Fruit fly (Drosophila melanogaster) whole organism, embryonic: ENCODE results near the gene DIP-alpha.

Experiments
- Asciz ChIP-seq: fragments of 200-800 bp; sonication (Bioruptor generic); optimal IDR thresholded peaks from 2 replicates; lab custom pipeline; 2017; ENCODE audit warnings: missing biosample characterization, mild to moderate bottlenecking, missing genetic modification characterization, missing genetic modification reagents
- Atf-2 ChIP-seq: fragments of 200-800 bp; sonication (Bioruptor generic); optimal IDR thresholded peaks from 2 replicates; lab custom pipeline; 2016; ENCODE audit warnings: missing biosample characterization, missing genetic modification characterization
- CG10267 ChIP-seq: fragments of 200-800 bp; sonication (Bioruptor generic); optimal IDR thresholded peaks from 2 replicates; lab custom pipeline; 2018; ENCODE audit warnings: missing biosample characterization, mild to moderate bottlenecking, missing genetic modification characterization, moderate library complexity
- CG10321 ChIP-seq: fragments of 200-800 bp; sonication (Bioruptor generic); IDR thresholded peaks from 2 replicates; pipeline ENCODE4 v1.3.6; 2022; ENCODE audit warnings: missing biosample characterization, missing genetic modification characterization
- CG11398 ChIP-seq: fragments of 200-800 bp; sonication (Bioruptor generic); optimal IDR thresholded peaks from 2 replicates; lab custom pipeline; 2016; ENCODE audit warnings: missing biosample characterization, missing genetic modification characterization
- CG11560 ChIP-seq: fragments of 200-800 bp; sonication (Bioruptor generic); IDR thresholded peaks from 3 replicates; pipeline ENCODE4 v1.3.6; 2022; ENCODE audit warnings: missing biosample characterization, missing genetic modification characterization
- CG11695 ChIP-seq: fragments of 200-800 bp; sonication (Bioruptor generic); IDR thresholded peaks from 3 replicates; pipeline ENCODE4 v1.3.6; 2022; ENCODE audit warnings: missing biosample characterization, missing genetic modification characterization
- CG12942 ChIP-seq: fragments of 200-800 bp; sonication (Bioruptor generic); optimal IDR thresholded peaks from 3 replicates; lab custom pipeline; 2016; ENCODE audit warnings: missing biosample characterization, missing genetic modification characterization
- CG13624 ChIP-seq: fragments of 200-800 bp; sonication (Bioruptor generic); optimal IDR thresholded peaks from 2 replicates; lab custom pipeline; 2016; ENCODE audit warnings: missing biosample characterization, missing genetic modification characterization
- CG15011 ChIP-seq: fragments of 200-800 bp; sonication (Bioruptor generic); optimal IDR thresholded peaks from 3 replicates; lab custom pipeline; 2018; ENCODE audit warnings: missing biosample characterization, mild to moderate bottlenecking, missing genetic modification characterization
- CG15696 ChIP-seq: fragments of 200-800 bp; sonication (Bioruptor generic); optimal IDR thresholded peaks from 2 replicates; lab custom pipeline; 2019; ENCODE audit warnings: missing biosample characterization, mild to moderate bottlenecking, missing genetic modification characterization, moderate library complexity
- CG17328 ChIP-seq: fragments of 200-800 bp; sonication (Bioruptor generic); IDR thresholded peaks from 2 replicates; pipeline ENCODE4 v1.3.6; 2022; ENCODE audit warnings: missing biosample characterization, missing genetic modification characterization
- CG17385 ChIP-seq: fragments of 200-800 bp; sonication (Bioruptor generic); optimal IDR thresholded peaks from 3 replicates; lab custom pipeline; 2018; ENCODE audit warnings: missing biosample characterization, mild to moderate bottlenecking, missing genetic modification characterization
- CG30431 ChIP-seq: fragments of 200-800 bp; sonication (Bioruptor generic); optimal IDR thresholded peaks from 2 replicates; lab custom pipeline; 2017; ENCODE audit warnings: missing biosample characterization, missing genetic modification characterization
- CG32772 ChIP-seq: fragments of 200-800 bp; sonication (Bioruptor generic); IDR thresholded peaks from 2 replicates; pipeline ENCODE4 v1.3.6; 2022; ENCODE audit warnings: missing biosample characterization, missing genetic modification characterization
- CG34224 ChIP-seq: fragments of 200-800 bp; sonication (Bioruptor generic); IDR thresholded peaks from 3 replicates; pipeline ENCODE4 v1.3.6; 2022; ENCODE audit warnings: missing biosample characterization, missing genetic modification characterization; ENCODE audit not compliant: partially characterized antibody
- CG4424 ChIP-seq: fragments of 200-800 bp; sonication (Bioruptor generic); optimal IDR thresholded peaks from 3 replicates; lab custom pipeline; 2016; ENCODE audit warnings: missing biosample characterization, missing genetic modification characterization
- CG6175 ChIP-seq: fragments of 200-800 bp; sonication (Bioruptor generic); IDR thresholded peaks from 3 replicates; pipeline ENCODE4 v1.3.6; 2022; ENCODE audit warnings: missing biosample characterization, missing genetic modification characterization
- CG6254 ChIP-seq: fragments of 200-800 bp; sonication (Bioruptor generic); optimal IDR thresholded peaks from 3 replicates; lab custom pipeline; 2017; ENCODE audit warnings: mild to moderate bottlenecking, missing biosample characterization, missing genetic modification reagents, missing genetic modification characterization
- CG6765 ChIP-seq: fragments of 200-800 bp; sonication (Bioruptor generic); optimal IDR thresholded peaks from 3 replicates; lab custom pipeline; 2017; ENCODE audit warnings: missing biosample characterization, mild to moderate bottlenecking, missing genetic modification characterization
- CG7556 ChIP-seq: fragments of 200-800 bp; sonication (Bioruptor generic); optimal IDR thresholded peaks from 2 replicates; lab custom pipeline; 2017; ENCODE audit warnings: missing biosample characterization, mild to moderate bottlenecking, missing genetic modification characterization
- CG8765 ChIP-seq: fragments of 200-800 bp; sonication (Bioruptor generic); IDR thresholded peaks from 2 replicates; pipeline ENCODE4 v1.3.6; 2022; ENCODE audit warnings: missing biosample characterization, missing genetic modification characterization
- CG9817 ChIP-seq: fragments of 200-800 bp; sonication (Bioruptor generic); optimal IDR thresholded peaks from 2 replicates; lab custom pipeline; 2018; ENCODE audit warnings: missing biosample characterization, mild to moderate bottlenecking, missing genetic modification characterization, moderate library complexity
- Camta ChIP-seq: fragments of 200-800 bp; sonication (Bioruptor generic); optimal IDR thresholded peaks from 2 replicates; lab custom pipeline; 2016; ENCODE audit warnings: missing biosample characterization, missing genetic modification characterization
- Dref ChIP-seq: fragments of 200-800 bp; sonication (Bioruptor generic); IDR thresholded peaks from 2 replicates; pipeline ENCODE4 v1.3.6; 2022; ENCODE audit warnings: missing biosample characterization, missing genetic modification characterization
- Med ChIP-seq: fragments of 200-800 bp; sonication (Bioruptor generic); peaks from one replicate; lab custom pipeline; 2016; ENCODE audit warnings: missing biosample characterization, missing genetic modification characterization, mild to moderate bottlenecking, inconsistent platforms, moderate library complexity
- Nf-YA ChIP-seq: fragments of 200-800 bp; sonication (Bioruptor generic); IDR thresholded peaks from 2 replicates; pipeline ENCODE4 v1.3.6; 2022; ENCODE audit warnings: missing biosample characterization, missing genetic modification characterization
- Nf-YB ChIP-seq: fragments of 200-800 bp; sonication (Bioruptor generic); optimal IDR thresholded peaks from 3 replicates; lab custom pipeline; 2019; ENCODE audit warnings: missing biosample characterization, mild to moderate bottlenecking, missing genetic modification characterization, moderate library complexity
- Side ChIP-seq: fragments of 200-800 bp; sonication (Bioruptor generic); optimal IDR thresholded peaks from 2 replicates; lab custom pipeline; 2016; ENCODE audit warnings: missing biosample characterization, missing genetic modification characterization
- cas ChIP-seq: fragments of 200-800 bp; sonication (Bioruptor generic); IDR thresholded peaks from 2 replicates; pipeline ENCODE4 v1.3.6; 2022; ENCODE audit warnings: missing biosample characterization, missing genetic modification characterization
- dan ChIP-seq: fragments of 200-800 bp; sonication (Bioruptor generic); IDR thresholded peaks from 2 replicates; pipeline ENCODE4 v1.3.6; 2022; ENCODE audit warnings: missing biosample characterization, missing genetic modification characterization
- danr ChIP-seq: fragments of 200-800 bp; sonication (Bioruptor generic); IDR thresholded peaks from 2 replicates; pipeline ENCODE4 v1.3.6; 2022; ENCODE audit warnings: missing biosample characterization, missing genetic modification characterization
- esg ChIP-seq: fragments of 200-800 bp; sonication (Bioruptor generic); conservative IDR thresholded peaks from 2 replicates; pipeline ENCODE4 v1.3.6; 2022; ENCODE audit warnings: missing biosample characterization, missing genetic modification characterization
- fd3F ChIP-seq: fragments of 200-800 bp; sonication (Bioruptor generic); optimal IDR thresholded peaks from 2 replicates; lab custom pipeline; 2018; ENCODE audit warnings: missing biosample characterization, mild to moderate bottlenecking, missing genetic modification characterization, moderate library complexity
- grau ChIP-seq: fragments of 200-800 bp; optimal IDR thresholded peaks from 3 replicates; lab custom pipeline; 2019; ENCODE audit warnings: missing biosample characterization, mild to moderate bottlenecking, missing genetic modification characterization, moderate library complexity
- gro ChIP-seq: fragments of 200-800 bp; sonication (Bioruptor generic); optimal IDR thresholded peaks from 2 replicates; lab custom pipeline; 2016; ENCODE audit warnings: missing biosample characterization, missing genetic modification characterization
- hkb ChIP-seq, 2 experiments: fragments of 200-800 bp in 1 of 2; fragments of >200 bp in 1 of 2; sonication (Bioruptor generic) in 1 of 2; IDR thresholded peaks in 1 of 2; optimal IDR thresholded peaks in 1 of 2; 2 replicates each; pipeline versions ENCODE4 v1.3.6 to Lab custom; 2017 to 2022; ENCODE audit warnings: missing biosample characterization in 1 of 2, missing genetic modification characterization in 1 of 2
- ind ChIP-seq: fragments of 200-800 bp; sonication (Bioruptor generic); optimal IDR thresholded peaks from 3 replicates; lab custom pipeline; 2016; ENCODE audit warnings: missing biosample characterization, missing genetic modification characterization
- klu ChIP-seq: fragments of 200-800 bp; sonication (Bioruptor generic); IDR thresholded peaks from 2 replicates; pipeline ENCODE4 v1.3.6; 2022; ENCODE audit warnings: missing biosample characterization, missing genetic modification characterization
- mld ChIP-seq: fragments of 200-800 bp; sonication (Bioruptor generic); IDR thresholded peaks from 3 replicates; pipeline ENCODE4 v1.3.6; 2022; ENCODE audit warnings: missing biosample characterization, missing genetic modification characterization; ENCODE audit not compliant: partially characterized antibody
- nerfin-2 ChIP-seq: fragments of 200-800 bp; sonication (Bioruptor generic); IDR thresholded peaks from 2 replicates; pipeline ENCODE4 v1.3.6; 2022; ENCODE audit warnings: missing biosample characterization, missing genetic modification characterization; ENCODE audit not compliant: partially characterized antibody
- odd ChIP-seq: fragments of 200-800 bp; sonication (Bioruptor generic); optimal IDR thresholded peaks from 2 replicates; lab custom pipeline; 2017; ENCODE audit warnings: missing biosample characterization, mild to moderate bottlenecking, missing genetic modification characterization
- pros ChIP-seq: fragments of 200-800 bp; sonication (Bioruptor generic); optimal IDR thresholded peaks from 3 replicates; lab custom pipeline; 2019; ENCODE audit warnings: missing biosample characterization, mild to moderate bottlenecking, missing genetic modification characterization, moderate library complexity
- salm ChIP-seq: fragments of 200-800 bp; sonication (Bioruptor generic); optimal IDR thresholded peaks from 2 replicates; lab custom pipeline; 2018; ENCODE audit warnings: missing biosample characterization, mild to moderate bottlenecking, missing genetic modification characterization
- sens-2 ChIP-seq: fragments of 200-800 bp; sonication (Bioruptor generic); IDR thresholded peaks from 2 replicates; pipeline ENCODE4 v1.3.6; 2022; ENCODE audit warnings: missing biosample characterization, missing genetic modification characterization
- seq ChIP-seq: fragments of 200-800 bp; sonication (Bioruptor generic); IDR thresholded peaks from 2 replicates; pipeline ENCODE4 v1.3.6; 2022; ENCODE audit warnings: missing biosample characterization, missing genetic modification characterization
- stwl ChIP-seq: fragments of 200-800 bp; sonication (Bioruptor generic); optimal IDR thresholded peaks from 3 replicates; lab custom pipeline; 2018; ENCODE audit warnings: missing biosample characterization, mild to moderate bottlenecking, missing genetic modification characterization, moderate library complexity
- tin ChIP-seq: fragments of 200-800 bp; sonication (Bioruptor generic); optimal IDR thresholded peaks from 3 replicates; lab custom pipeline; 2016; ENCODE audit warnings: missing biosample characterization, missing genetic modification characterization
- toy ChIP-seq: fragments of 200-800 bp; sonication (Bioruptor generic); IDR thresholded peaks from 2 replicates; pipeline ENCODE4 v1.3.6; 2022; ENCODE audit warnings: missing biosample characterization, missing genetic modification characterization
- usp ChIP-seq: fragments of >200 bp; optimal IDR thresholded peaks from 2 replicates; lab custom pipeline; 2017; ENCODE audit warnings: missing biosample characterization, missing genetic modification characterization

The DIP-alpha gene

dm6 chrX:3545849-3546518 lies 25.5 kb downstream of the DIP-alpha start (continued):
- TF ChIP-seq esg (GFP tag; lab: Robert Waterston, UW) = peak; percentile 40; the same call in 1 of the 2 replicates
- TF ChIP-seq gro (GFP tag; lab: Kevin White, UChicago) = no peak
- TF ChIP-seq CG30431 (GFP tag; lab: Kevin White, UChicago) = peak; percentile 69
- no peak for TF ChIP-seq CG6175
- TF ChIP-seq CG10321 (GFP tag; lab: Robert Waterston, UW) = peak; percentile 68
- no peak for TF ChIP-seq toy (GFP tag; lab: Robert Waterston, UW)
- TF ChIP-seq Dref (GFP tag; lab: Robert Waterston, UW) = no peak
- peak; percentile 77 for TF ChIP-seq Med (GFP tag; lab: Kevin White, UChicago)
- no peak for TF ChIP-seq CG6765 (GFP tag; lab: Kevin White, UChicago)
- TF ChIP-seq Asciz (GFP tag; lab: Kevin White, UChicago) = peak; percentile 89
- TF ChIP-seq fd3F (GFP tag; lab: Kevin White, UChicago) = peak; percentile 65
- TF ChIP-seq CG17385 = peak; percentile 86
- peak; percentile 63 for TF ChIP-seq Atf-2
- peak; percentile 84 for TF ChIP-seq grau (tag; lab: Kevin White, UChicago)
- peak; percentile 54; the same call in 1 of the 2 replicates for TF ChIP-seq danr (GFP tag; lab: Robert Waterston, UW)
- peak; percentile 74 for TF ChIP-seq odd (GFP tag; lab: Kevin White, UChicago)
- TF ChIP-seq hkb (optimal IDR thresholded peaks at IDR 0.05; lab: Kevin White, UChicago) = no peak
- TF ChIP-seq hkb (GFP tag; IDR thresholded peaks at IDR 0.05; lab: Robert Waterston, UW) = peak; percentile 93
- TF ChIP-seq usp = no peak
- peak; percentile 80 for TF ChIP-seq CG32772
- peak; percentile 70 for TF ChIP-seq Nf-YB (GFP tag; lab: Kevin White, UChicago)
- peak; percentile 88 for TF ChIP-seq CG7556 (GFP tag; lab: Kevin White, UChicago)
- peak; percentile 70 for TF ChIP-seq ind
- TF ChIP-seq CG4424 (GFP tag; lab: Kevin White, UChicago) = peak; percentile 79
- peak; percentile 27 for TF ChIP-seq pros (GFP tag; lab: Kevin White, UChicago)
- TF ChIP-seq tin (GFP tag; lab: Kevin White, UChicago) = peak; percentile 83
- TF ChIP-seq salm (tag; lab: Kevin White, UChicago) = peak; percentile 85
- peak; percentile 50 for TF ChIP-seq CG15696 (tag; lab: Kevin White, UChicago)
- peak; percentile 61; the same call in 2 of the 3 replicates for TF ChIP-seq CG11695
- no peak; the same call in 1 of the 2 replicates for TF ChIP-seq dan (GFP tag; lab: Robert Waterston, UW)
- peak; percentile 88 for TF ChIP-seq CG10267 (tag; lab: Kevin White, UChicago)
- TF ChIP-seq CG11398 (GFP tag; lab: Kevin White, UChicago) = peak; percentile 45
- TF ChIP-seq CG34224 = no peak
- TF ChIP-seq Camta (GFP tag; lab: Kevin White, UChicago) = peak; percentile 35
- peak; percentile 80 for TF ChIP-seq sens-2 (GFP tag; lab: Robert Waterston, UW)
- peak; percentile 78 for TF ChIP-seq CG12942 (GFP tag; lab: Kevin White, UChicago)
- TF ChIP-seq CG6254 (GFP tag; lab: Kevin White, UChicago) = peak; percentile 89
- peak; percentile 23; the same call in 1 of the 2 replicates for TF ChIP-seq klu (GFP tag; lab: Robert Waterston, UW)
- TF ChIP-seq CG9817 (tag; lab: Kevin White, UChicago) = peak; percentile 73
- no peak for TF ChIP-seq Side (GFP tag; lab: Kevin White, UChicago)
- peak; percentile 95 for TF ChIP-seq CG17328
- TF ChIP-seq CG15011 (GFP tag; lab: Kevin White, UChicago) = peak; percentile 56
- TF ChIP-seq mld (GFP tag; lab: Robert Waterston, UW) = no peak
- TF ChIP-seq stwl (tag; lab: Kevin White, UChicago) = peak; percentile 27
- TF ChIP-seq nerfin-2 (GFP tag; lab: Robert Waterston, UW) = peak; percentile 58
- no peak for TF ChIP-seq CG11560 (tag; lab: Robert Waterston, UW)
- TF ChIP-seq seq (GFP tag; lab: Robert Waterston, UW) = peak; percentile 81
- TF ChIP-seq Nf-YA (GFP tag; lab: Robert Waterston, UW) = peak; percentile 85
- no peak for TF ChIP-seq cas (GFP tag; lab: Robert Waterston, UW)
- no peak for TF ChIP-seq CG13624 (GFP tag; lab: Kevin White, UChicago)
- no peak for TF ChIP-seq CG8765 (GFP tag; lab: Robert Waterston, UW)
